Fruit fly (Drosophila melanogaster) whole organism, embryonic: Measurements from ENCODE around the gene CG32706.

Experiments used
- Awh ChIP-seq: fragments of 200-800 bp; sonication (Bioruptor generic); IDR thresholded peaks from 2 replicates; pipeline ENCODE4, ENCODE4 v1.3.6; 2022; ENCODE audit warnings: missing biosample characterization, missing genetic modification characterization
- CG11456 ChIP-seq: fragments of 200-800 bp; sonication (Bioruptor generic); IDR thresholded peaks from 3 replicates; pipeline ENCODE4 v1.3.6; 2022; ENCODE audit warnings: missing biosample characterization, missing genetic modification characterization
- CG12155 ChIP-seq: fragments of 200-800 bp; sonication (Bioruptor generic); optimal IDR thresholded peaks from 3 replicates; lab custom pipeline; 2016; ENCODE audit warnings: missing biosample characterization, missing genetic modification characterization
- CG14965 ChIP-seq: fragments of 200-800 bp; sonication (Bioruptor generic); optimal IDR thresholded peaks from 2 replicates; lab custom pipeline; 2016; ENCODE audit warnings: missing biosample characterization, missing genetic modification characterization, borderline replicate concordance
- CG16779 ChIP-seq: fragments of 200-800 bp; sonication (Bioruptor generic); IDR thresholded peaks from 2 replicates; pipeline ENCODE4 v1.3.6; 2022; ENCODE audit warnings: missing biosample characterization, missing genetic modification characterization
- CG18476 ChIP-seq: fragments of 200-800 bp; sonication (Bioruptor generic); optimal IDR thresholded peaks from 2 replicates; lab custom pipeline; 2016; ENCODE audit warnings: missing biosample characterization, mild to moderate bottlenecking, missing genetic modification characterization
- CG18764 ChIP-seq: fragments of 200-800 bp; sonication (Bioruptor generic); optimal IDR thresholded peaks from 3 replicates; lab custom pipeline; 2016; ENCODE audit warnings: missing biosample characterization, missing genetic modification characterization
- CG2120 ChIP-seq: fragments of 200-800 bp; sonication (Bioruptor generic); optimal IDR thresholded peaks from 3 replicates; lab custom pipeline; 2016; ENCODE audit warnings: missing biosample characterization, missing genetic modification characterization
- CG33213 ChIP-seq: fragments of 200-800 bp; sonication (Bioruptor generic); optimal IDR thresholded peaks from 3 replicates; lab custom pipeline; 2016; ENCODE audit warnings: missing biosample characterization, missing genetic modification characterization
- CG3726 ChIP-seq: fragments of 200-800 bp; sonication (Bioruptor generic); IDR thresholded peaks from 3 replicates; pipeline ENCODE4, ENCODE4 v1.3.6; 2022; ENCODE audit warnings: missing biosample characterization, missing genetic modification characterization
- CG42726 ChIP-seq: fragments of 200-800 bp; sonication (Bioruptor generic); IDR thresholded peaks from 2 replicates; pipeline ENCODE4 v1.3.6; 2022; ENCODE audit warnings: missing biosample characterization, missing genetic modification characterization; ENCODE audit not compliant: partially characterized antibody
- CG5245 ChIP-seq: fragments of 200-800 bp; sonication (Bioruptor generic); optimal IDR thresholded peaks from 3 replicates; lab custom pipeline; 2016; ENCODE audit warnings: missing biosample characterization, missing genetic modification characterization
- CG6175 ChIP-seq: fragments of 200-800 bp; sonication (Bioruptor generic); IDR thresholded peaks from 3 replicates; pipeline ENCODE4 v1.3.6; 2022; ENCODE audit warnings: missing biosample characterization, missing genetic modification characterization
- CG6689 ChIP-seq: fragments of 200-800 bp; sonication (Bioruptor generic); IDR thresholded peaks from 2 replicates; pipeline ENCODE4 v1.3.6; 2022; ENCODE audit warnings: missing biosample characterization, missing genetic modification characterization
- CG7786 ChIP-seq: fragments of 200-800 bp; sonication (Bioruptor generic); optimal IDR thresholded peaks from 2 replicates; lab custom pipeline; 2016; ENCODE audit warnings: missing biosample characterization, missing genetic modification characterization
- CG8924 ChIP-seq: fragments of 200-800 bp; optimal IDR thresholded peaks from 3 replicates; lab custom pipeline; 2019; ENCODE audit warnings: missing biosample characterization, mild to moderate bottlenecking, missing genetic modification characterization, moderate library complexity
- CG9609 ChIP-seq: fragments of 200-800 bp; sonication (Bioruptor generic); optimal IDR thresholded peaks from 3 replicates; lab custom pipeline; 2016; ENCODE audit warnings: missing biosample characterization, missing genetic modification characterization
- CG9727 ChIP-seq: fragments of 200-800 bp; sonication (Bioruptor generic); optimal IDR thresholded peaks from 3 replicates; lab custom pipeline; 2017; ENCODE audit warnings: missing biosample characterization, mild to moderate bottlenecking, missing genetic modification characterization
- CkIIα-i1 ChIP-seq: fragments of 200-800 bp; sonication (Bioruptor generic); IDR thresholded peaks from 2 replicates; pipeline ENCODE4 v1.3.6; 2022; ENCODE audit warnings: missing biosample characterization, missing genetic modification characterization
- Deaf1 ChIP-seq: fragments of 200-800 bp; optimal IDR thresholded peaks from 3 replicates; lab custom pipeline; 2019; ENCODE audit warnings: missing biosample characterization, mild to moderate bottlenecking, missing genetic modification characterization, moderate library complexity
- Dfd ChIP-seq, 2 experiments: fragments of >200 bp; optimal IDR thresholded peaks; 2 replicates each; lab custom pipeline; 2017; ENCODE audit warnings: missing biosample characterization in 2 of 2, missing genetic modification characterization in 2 of 2
- Jarid2 ChIP-seq: fragments of 200-800 bp; sonication (Bioruptor generic); optimal IDR thresholded peaks from 3 replicates; lab custom pipeline; 2017; ENCODE audit warnings: mild to moderate bottlenecking, missing biosample characterization, missing genetic modification reagents, missing genetic modification characterization
- MBD-R2 ChIP-seq: fragments of 200-800 bp; sonication (Bioruptor generic); IDR thresholded peaks from 2 replicates; pipeline ENCODE4 v1.3.6; 2022; ENCODE audit warnings: missing biosample characterization, missing genetic modification characterization
- Mes4 ChIP-seq: fragments of 200-800 bp; sonication (Bioruptor generic); optimal IDR thresholded peaks from 2 replicates; lab custom pipeline; 2016; ENCODE audit warnings: missing biosample characterization, missing genetic modification characterization
- Mrtf ChIP-seq: fragments of 200-800 bp; sonication (Bioruptor generic); IDR thresholded peaks from 3 replicates; pipeline ENCODE4 v1.3.6; 2022; ENCODE audit warnings: missing biosample characterization, missing genetic modification characterization
- Nf-YA ChIP-seq: fragments of 200-800 bp; sonication (Bioruptor generic); IDR thresholded peaks from 2 replicates; pipeline ENCODE4 v1.3.6; 2022; ENCODE audit warnings: missing biosample characterization, missing genetic modification characterization
- Nf-YB ChIP-seq: fragments of 200-800 bp; sonication (Bioruptor generic); optimal IDR thresholded peaks from 3 replicates; lab custom pipeline; 2019; ENCODE audit warnings: missing biosample characterization, mild to moderate bottlenecking, missing genetic modification characterization, moderate library complexity
- PHDP ChIP-seq: fragments of 200-800 bp; sonication (Bioruptor generic); optimal IDR thresholded peaks from 3 replicates; lab custom pipeline; 2018; ENCODE audit warnings: missing biosample characterization, mild to moderate bottlenecking, missing genetic modification characterization, moderate library complexity
- ash1 ChIP-seq: fragments of 200-800 bp; sonication (Bioruptor generic); optimal IDR thresholded peaks from 2 replicates; lab custom pipeline; 2018; ENCODE audit warnings: missing biosample characterization, mild to moderate bottlenecking, missing genetic modification characterization
- ato ChIP-seq: fragments of 200-800 bp; sonication (Bioruptor generic); IDR thresholded peaks from 2 replicates; pipeline ENCODE4 v1.3.6; 2022; ENCODE audit warnings: missing biosample characterization, missing genetic modification characterization; ENCODE audit not compliant: partially characterized antibody
- bigmax ChIP-seq: fragments of 200-800 bp; sonication (Bioruptor generic); optimal IDR thresholded peaks from 2 replicates; lab custom pipeline; 2018; ENCODE audit warnings: missing biosample characterization, mild to moderate bottlenecking, missing genetic modification characterization
- cas ChIP-seq: fragments of 200-800 bp; sonication (Bioruptor generic); IDR thresholded peaks from 2 replicates; pipeline ENCODE4 v1.3.6; 2022; ENCODE audit warnings: missing biosample characterization, missing genetic modification characterization
- cato ChIP-seq: fragments of 200-800 bp; sonication (Bioruptor generic); optimal IDR thresholded peaks from 2 replicates; lab custom pipeline; 2016; ENCODE audit warnings: missing biosample characterization, missing genetic modification characterization, borderline replicate concordance
- chif ChIP-seq, 2 experiments: fragments of 200-800 bp; sonication (Bioruptor generic); optimal IDR thresholded peaks; 3 replicates each; lab custom pipeline; 2016; ENCODE audit warnings: missing biosample characterization in 2 of 2, missing genetic modification characterization in 2 of 2
- dati ChIP-seq: fragments of 200-800 bp; sonication (Bioruptor generic); IDR thresholded peaks from 2 replicates; pipeline ENCODE4 v1.3.6; 2022; ENCODE audit warnings: missing biosample characterization, missing genetic modification characterization
- dm ChIP-seq: fragments of 200-800 bp; sonication (Bioruptor generic); optimal IDR thresholded peaks from 3 replicates; lab custom pipeline; 2016; ENCODE audit warnings: missing biosample characterization, missing genetic modification characterization
- dmrt11E ChIP-seq: fragments of 200-800 bp; sonication (Bioruptor generic); optimal IDR thresholded peaks from 3 replicates; lab custom pipeline; 2018; ENCODE audit warnings: missing biosample characterization, mild to moderate bottlenecking, missing genetic modification characterization, moderate library complexity
- dmrt99B ChIP-seq: fragments of 200-800 bp; sonication (Bioruptor generic); optimal IDR thresholded peaks from 2 replicates; lab custom pipeline; 2018; ENCODE audit warnings: missing biosample characterization, mild to moderate bottlenecking, missing genetic modification characterization, moderate library complexity
- gcm ChIP-seq: fragments of 200-800 bp; sonication (Bioruptor generic); optimal IDR thresholded peaks from 2 replicates; lab custom pipeline; 2019; ENCODE audit warnings: missing biosample characterization, mild to moderate bottlenecking, missing genetic modification characterization, moderate library complexity
- grn ChIP-seq: fragments of 200-800 bp; sonication (Bioruptor generic); optimal IDR thresholded peaks from 3 replicates; lab custom pipeline; 2017; ENCODE audit warnings: missing biosample characterization, missing genetic modification characterization
- gt ChIP-seq: fragments of 200-800 bp; sonication (Bioruptor generic); IDR thresholded peaks from 2 replicates; pipeline ENCODE4 v1.3.6; 2022; ENCODE audit warnings: missing biosample characterization, missing genetic modification characterization
- hkb ChIP-seq, 2 experiments: fragments of 200-800 bp in 1 of 2; fragments of >200 bp in 1 of 2; sonication (Bioruptor generic) in 1 of 2; IDR thresholded peaks in 1 of 2; optimal IDR thresholded peaks in 1 of 2; 2 replicates each; pipeline versions ENCODE4 v1.3.6 to Lab custom; 2017 to 2022; ENCODE audit warnings: missing biosample characterization in 1 of 2, missing genetic modification characterization in 1 of 2
- lbe ChIP-seq: fragments of 200-800 bp; sonication (Bioruptor generic); optimal IDR thresholded peaks from 2 replicates; lab custom pipeline; 2016; ENCODE audit warnings: missing biosample characterization, mild to moderate bottlenecking, missing genetic modification characterization
- otp ChIP-seq: fragments of 200-800 bp; sonication (Bioruptor generic); IDR thresholded peaks from 3 replicates; pipeline ENCODE4, ENCODE4 v1.3.6; 2022; ENCODE audit warnings: missing biosample characterization, missing genetic modification characterization
- row ChIP-seq: fragments of 200-800 bp; sonication (Bioruptor generic); IDR thresholded peaks from 3 replicates; pipeline ENCODE4 v1.3.6; 2022; ENCODE audit warnings: missing biosample characterization, missing genetic modification characterization
- so ChIP-seq: fragments of 200-800 bp; sonication (Bioruptor generic); IDR thresholded peaks from 3 replicates; pipeline ENCODE4 v1.3.6; 2022; ENCODE audit warnings: missing biosample characterization, missing genetic modification characterization
- unpg ChIP-seq: fragments of 200-800 bp; sonication (Bioruptor generic); optimal IDR thresholded peaks from 3 replicates; lab custom pipeline; 2018; ENCODE audit warnings: missing biosample characterization, mild to moderate bottlenecking, missing genetic modification characterization, moderate library complexity
- wek ChIP-seq: fragments of 200-800 bp; sonication (Bioruptor generic); optimal IDR thresholded peaks from 3 replicates; lab custom pipeline; 2018; ENCODE audit warnings: missing biosample characterization, mild to moderate bottlenecking, missing genetic modification characterization, moderate library complexity
- zfh1 ChIP-seq: fragments of 200-800 bp; sonication (Bioruptor generic); IDR thresholded peaks from 3 replicates; pipeline ENCODE4 v1.3.6; 2022; ENCODE audit warnings: missing biosample characterization, missing genetic modification characterization

The CG32706 gene

DNA sequence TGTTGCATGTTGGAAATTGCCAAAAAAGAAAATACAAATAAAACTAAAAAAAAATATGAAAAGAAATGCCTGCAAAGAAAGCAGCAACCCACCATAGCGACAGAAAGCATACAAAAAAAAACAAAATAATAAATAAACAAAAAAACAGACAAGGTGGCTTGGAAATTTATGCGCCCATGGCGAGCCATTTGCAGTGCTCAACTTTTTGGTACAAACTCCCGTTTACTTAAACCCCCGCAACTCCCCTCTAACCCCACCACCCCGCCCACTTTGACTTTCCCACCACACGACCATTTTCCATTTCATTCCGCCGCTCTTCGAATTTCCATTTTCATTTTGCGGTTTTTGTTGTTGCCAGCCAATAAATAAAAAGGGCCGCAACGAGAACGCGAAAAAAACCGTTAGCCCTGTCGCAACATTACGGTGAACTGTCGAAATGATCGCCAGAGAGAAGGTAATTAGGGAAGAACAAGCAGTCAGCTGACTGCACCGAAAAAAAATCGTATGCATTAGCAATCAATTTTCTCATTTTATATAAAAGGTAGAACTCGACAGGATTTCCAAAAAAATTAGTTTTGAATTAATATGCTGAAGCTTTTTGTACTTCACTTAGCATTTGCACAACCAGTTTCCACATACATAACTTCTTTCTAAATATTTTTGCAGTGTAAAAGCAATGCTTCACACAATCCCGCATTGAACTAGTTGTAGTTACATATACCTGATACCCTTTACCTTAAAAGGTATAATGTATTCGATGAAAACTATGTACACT is 50.0 kb downstream of the CG32706 start (continued):
- TF ChIP-seq CG9609 (GFP tag; lab: Kevin White, UChicago) (peak; percentile 46), chif (GFP tag; optimal IDR thresholded peaks at IDR 0.05; lab: Kevin White, UChicago) (peak; percentile 42 to 58), row (GFP tag; lab: Robert Waterston, UW) (peak; percentile 65), grn (no peak), ash1 (GFP tag; lab: Kevin White, UChicago) (no peak), CG14965 (GFP tag; lab: Kevin White, UChicago) (no peak), dmrt99B (tag; lab: Kevin White, UChicago) (peak; percentile 73), dm (GFP tag; lab: Kevin White, UChicago) (peak; percentile 5), zfh1 (GFP tag; lab: Robert Waterston, UW) (peak; percentile 59; the same call in 1 of the 3 replicates), PHDP (tag; lab: Kevin White, UChicago) (peak; percentile 62), Jarid2 (no peak), Nf-YB (peak; percentile 16), Deaf1 (tag; lab: Kevin White, UChicago) (peak; percentile 11), CG7786 (GFP tag; lab: Kevin White, UChicago) (peak; percentile 51), Nf-YA (no peak), Dfd (GFP tag; optimal IDR thresholded peaks at IDR 0.05; lab: Kevin White, UChicago) (no peak), so (GFP tag; lab: Robert Waterston, UW) (no peak), bigmax (no peak), CG8924 (tag; lab: Kevin White, UChicago) (peak; percentile 58), CG12155 (GFP tag; lab: Kevin White, UChicago) (peak; percentile 0), gt (GFP tag; lab: Robert Waterston, UW) (no peak), Mrtf (0 out of 3 replicates have a peak, but pooled peaks have one; percentile 35), CkIIα-i1 (GFP tag; lab: Robert Waterston, UW) (no peak), wek (peak; percentile 26), otp (GFP tag; lab: Robert Waterston, UW) (peak; percentile 51; the same call in 1 of the 3 replicates), cas (no peak), MBD-R2 (GFP tag; lab: Robert Waterston, UW) (no peak), Awh (GFP tag; lab: Robert Waterston, UW) (peak; percentile 57; the same call in 1 of the 2 replicates), hkb (optimal IDR thresholded peaks at IDR 0.05; lab: Kevin White, UChicago) (no peak), hkb (GFP tag; IDR thresholded peaks at IDR 0.05; lab: Robert Waterston, UW) (peak; percentile 62), Mes4 (GFP tag; lab: Kevin White, UChicago) (peak; percentile 20), CG16779 (no peak), CG6175 (no peak), lbe (GFP tag; lab: Kevin White, UChicago) (no peak), CG2120 (GFP tag; lab: Kevin White, UChicago) (peak; percentile 39), CG9727 (GFP tag; lab: Kevin White, UChicago) (peak; percentile 22), CG6689 (peak; percentile 35; the same call in 1 of the 2 replicates), gcm (GFP tag; lab: Kevin White, UChicago) (peak; percentile 38), unpg (GFP tag; lab: Kevin White, UChicago) (peak; percentile 64), CG18764 (GFP tag; lab: Kevin White, UChicago) (peak; percentile 9), CG33213 (GFP tag; lab: Kevin White, UChicago) (peak; percentile 23), ato (GFP tag; lab: Robert Waterston, UW) (no peak), CG18476 (GFP tag; lab: Kevin White, UChicago) (peak; percentile 28), cato (GFP tag; lab: Kevin White, UChicago) (no peak), CG42726 (GFP tag; lab: Robert Waterston, UW) (no peak), dmrt11E (tag; lab: Kevin White, UChicago) (peak; percentile 32), CG3726 (GFP tag; lab: Robert Waterston, UW) (no peak), dati (no peak), CG5245 (no peak), CG11456 (GFP tag; lab: Robert Waterston, UW) (0 out of 3 replicates have a peak, but pooled peaks have one; percentile 39)
